Worm (Caenorhabditis elegans) whole organism, L3 larva: ENCODE measurements around the gene Y45G12C.1.

Experiments used
- R02D3.7 ChIP-seq: fragments of 150-350 bp; optimal IDR thresholded peaks from 2 replicates; lab custom pipeline; 2014; ENCODE audit warnings: missing biosample characterization, missing genetic modification characterization
- aly-2 ChIP-seq: fragments of 150-350 bp; optimal IDR thresholded peaks from 2 replicates; lab custom pipeline; 2014; ENCODE audit warnings: missing biosample characterization, missing genetic modification characterization
- ama-1 ChIP-seq: fragments of 150-350 bp; optimal IDR thresholded peaks from 2 replicates; lab custom pipeline; 2018
- elt-1 ChIP-seq: fragments of 150-350 bp; optimal IDR thresholded peaks from 2 replicates; lab custom pipeline; 2014; ENCODE audit warnings: missing biosample characterization, missing genetic modification characterization
- jun-1 ChIP-seq: fragments of 150-350 bp; optimal IDR thresholded peaks from 2 replicates; lab custom pipeline; 2014; ENCODE audit warnings: missing biosample characterization, missing genetic modification reagents, missing genetic modification characterization
- mdl-1 ChIP-seq: fragments of 150-350 bp; optimal IDR thresholded peaks from 2 replicates; lab custom pipeline; 2014; ENCODE audit warnings: missing biosample characterization, missing genetic modification characterization
- mml-1 ChIP-seq: fragments of 150-350 bp; sonication (generic microtip); optimal IDR thresholded peaks from 3 replicates; lab custom pipeline; 2014; ENCODE audit warnings: missing biosample characterization, missing genetic modification characterization
- nhr-12 ChIP-seq: fragments of 150-350 bp; optimal IDR thresholded peaks from 2 replicates; lab custom pipeline; 2014; ENCODE audit warnings: missing biosample characterization, missing genetic modification characterization
- pqm-1 ChIP-seq: fragments of 150-350 bp; optimal IDR thresholded peaks from 2 replicates; lab custom pipeline; 2017; ENCODE audit warnings: missing biosample characterization, missing genetic modification characterization, inconsistent platforms

Gene Y45G12C.1

ce11 chrV:2617499-2617898, 52.0 kb downstream of the Y45G12C.1 start:
- no peak for TF ChIP-seq ama-1
- no peak for TF ChIP-seq elt-1 (tag; lab: Kevin White, UChicago)
- no peak for TF ChIP-seq jun-1 (tag; lab: Kevin White, UChicago)
- TF ChIP-seq mdl-1 (tag; lab: Kevin White, UChicago) = no peak
- TF ChIP-seq pqm-1 (tag; lab: Kevin White, UChicago) = no peak
- no peak for TF ChIP-seq R02D3.7
- TF ChIP-seq mml-1 = no peak
- TF ChIP-seq nhr-12 = no peak
- TF ChIP-seq aly-2 (tag; lab: Kevin White, UChicago) = no peak
